Worm (Caenorhabditis elegans): ENCODE measurements around the gene msp-79.

- TF ChIP-seq pha-4 (tag; optimal IDR thresholded peaks at IDR 0.05) (no peak), unc-39 (tag; optimal IDR thresholded peaks at IDR 0.05) (no peak), ama-1 (optimal IDR thresholded peaks at IDR 0.05) (no peak), R02D3.7 (tag; optimal IDR thresholded peaks at IDR 0.05) (no peak), elt-3 (tag; optimal IDR thresholded peaks at IDR 0.05) (no peak), lin-39 (tag; optimal IDR thresholded peaks at IDR 0.05) (no peak), ZK546.5 (tag; optimal IDR thresholded peaks at IDR 0.05) (no peak), nhr-12 (tag; optimal IDR thresholded peaks at IDR 0.05) (no peak), snpc-4 (tag; optimal IDR thresholded peaks at IDR 0.05) (no peak), jun-1 (tag; optimal IDR thresholded peaks at IDR 0.05) (no peak), fos-1 (tag; optimal IDR thresholded peaks at IDR 0.05) (no peak), nhr-76 (tag; optimal IDR thresholded peaks at IDR 0.05) (no peak), ztf-11 (tag; optimal IDR thresholded peaks at IDR 0.05) (no peak)
These were observed 24.1 kb downstream of the msp-79 start, which contains the start of gene C28D4.7 for ce11 chrIV:9742883-9743282.

All from whole organism, L3 larva.